Worm (Caenorhabditis elegans): ENCODE measurements around the gene C43F9.4.

ce11 chrIV:10628724-10629123 is 39.8 kb upstream of the C43F9.4 start, which contains the start of gene R09H10.5:
- TF ChIP-seq nhr-77 (tag; optimal IDR thresholded peaks at IDR 0.05): no peak
- no peak for TF ChIP-seq ztf-11 (tag; optimal IDR thresholded peaks at IDR 0.05)
- TF ChIP-seq tbx-2 (tag; optimal IDR thresholded peaks at IDR 0.05): no peak
